Fruit fly (Drosophila melanogaster): Measurements from ENCODE around the gene Nrt.

Gene Nrt

DNA sequence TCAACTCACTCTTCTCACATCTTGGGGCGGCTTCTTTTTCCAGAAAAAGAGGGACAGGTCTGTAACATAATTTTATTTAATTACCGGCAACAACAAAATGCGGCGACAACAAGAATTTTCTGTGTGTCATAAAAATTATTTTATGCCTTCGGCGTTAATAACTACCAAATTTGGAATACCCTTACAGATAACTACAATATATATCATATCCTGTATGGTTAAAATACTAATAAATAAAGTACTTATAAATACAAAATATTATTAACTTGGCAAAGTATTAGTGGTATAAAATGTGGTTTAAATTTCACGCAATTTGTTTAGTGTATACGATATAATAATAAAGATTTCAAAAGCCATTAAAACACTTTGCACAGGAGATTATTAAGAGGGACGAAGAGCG is 15.1 kb upstream of the Nrt start:
- TF ChIP-seq Snoo (tag; optimal IDR thresholded peaks at IDR 0.05), result no peak
- TF ChIP-seq CG15710 (tag; optimal IDR thresholded peaks at IDR 0.05), result peak; percentile 28
- peak; percentile 11 for TF ChIP-seq CG17806 (tag; optimal IDR thresholded peaks at IDR 0.05)
- peak; percentile 2 for TF ChIP-seq CG8159 (tag; optimal IDR thresholded peaks at IDR 0.05)
- TF ChIP-seq CG9948 (tag; optimal IDR thresholded peaks at IDR 0.05), result peak; percentile 6
- no peak for TF ChIP-seq EcR (GFP tag; optimal IDR thresholded peaks at IDR 0.05)

DNA sequence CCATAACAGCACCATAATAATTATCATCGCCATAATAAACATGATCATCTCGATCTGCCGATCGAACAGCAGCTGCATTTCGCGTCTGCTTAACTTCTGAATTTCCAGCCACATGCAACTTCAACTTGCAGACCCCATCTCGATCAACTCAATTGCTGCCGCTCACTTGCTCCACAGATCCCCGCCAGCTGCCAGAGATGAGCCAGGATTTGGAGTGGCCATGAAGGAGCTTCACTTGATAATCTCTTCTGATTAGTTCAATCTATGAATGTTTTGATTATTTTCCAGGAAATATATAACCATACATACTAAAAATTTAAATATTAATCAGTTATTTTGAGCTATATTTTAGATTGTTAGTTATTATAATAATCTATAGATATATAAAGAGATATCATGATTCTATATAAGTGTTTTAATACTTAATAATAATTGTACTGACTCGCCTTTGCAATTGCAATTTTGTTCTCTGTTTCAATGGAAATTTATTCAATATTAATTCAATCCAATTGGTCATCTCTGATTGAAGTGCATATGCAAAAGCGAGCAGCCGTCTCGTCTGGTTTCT is 14.3 kb upstream of the Nrt start:
- TF ChIP-seq CG8159 (tag; optimal IDR thresholded peaks at IDR 0.05) (peak; percentile 68), CG9948 (tag; optimal IDR thresholded peaks at IDR 0.05) (peak; percentile 43), Pif1A (GFP tag; optimal IDR thresholded peaks at IDR 0.05) (no peak), fd96Ca (GFP tag; IDR thresholded peaks at IDR 0.05) (no peak), CG32121 (GFP tag; IDR thresholded peaks at IDR 0.05) (no peak), Pif1B (GFP tag; optimal IDR thresholded peaks at IDR 0.05) (peak; percentile 9), CG8301 (tag; optimal IDR thresholded peaks at IDR 0.05) (peak; percentile 47), D1 (tag; optimal IDR thresholded peaks at IDR 0.05) (peak; percentile 16), gl (tag; optimal IDR thresholded peaks at IDR 0.05) (no peak), CG15710 (tag; optimal IDR thresholded peaks at IDR 0.05) (peak; percentile 3), CG13204 (GFP tag; optimal IDR thresholded peaks at IDR 0.05) (no peak), Ets98B (GFP tag; IDR thresholded peaks at IDR 0.05) (no peak), rn (GFP tag; IDR thresholded peaks at IDR 0.05) (no peak), CG34367 (tag; optimal IDR thresholded peaks at IDR 0.05) (no peak), CG17806 (tag; optimal IDR thresholded peaks at IDR 0.05) (peak; percentile 31), CG12605 (GFP tag; IDR thresholded peaks at IDR 0.05) (no peak), CG10348 (GFP tag; IDR thresholded peaks at IDR 0.05) (no peak), CG4496 (GFP tag; IDR thresholded peaks at IDR 0.05) (peak; percentile 6; the same call in 1 of the 3 replicates), CG14655 (GFP tag; optimal IDR thresholded peaks at IDR 0.05) (peak; percentile 70), Snoo (tag; optimal IDR thresholded peaks at IDR 0.05) (no peak), EcR (GFP tag; optimal IDR thresholded peaks at IDR 0.05) (peak; percentile 22)

DNA sequence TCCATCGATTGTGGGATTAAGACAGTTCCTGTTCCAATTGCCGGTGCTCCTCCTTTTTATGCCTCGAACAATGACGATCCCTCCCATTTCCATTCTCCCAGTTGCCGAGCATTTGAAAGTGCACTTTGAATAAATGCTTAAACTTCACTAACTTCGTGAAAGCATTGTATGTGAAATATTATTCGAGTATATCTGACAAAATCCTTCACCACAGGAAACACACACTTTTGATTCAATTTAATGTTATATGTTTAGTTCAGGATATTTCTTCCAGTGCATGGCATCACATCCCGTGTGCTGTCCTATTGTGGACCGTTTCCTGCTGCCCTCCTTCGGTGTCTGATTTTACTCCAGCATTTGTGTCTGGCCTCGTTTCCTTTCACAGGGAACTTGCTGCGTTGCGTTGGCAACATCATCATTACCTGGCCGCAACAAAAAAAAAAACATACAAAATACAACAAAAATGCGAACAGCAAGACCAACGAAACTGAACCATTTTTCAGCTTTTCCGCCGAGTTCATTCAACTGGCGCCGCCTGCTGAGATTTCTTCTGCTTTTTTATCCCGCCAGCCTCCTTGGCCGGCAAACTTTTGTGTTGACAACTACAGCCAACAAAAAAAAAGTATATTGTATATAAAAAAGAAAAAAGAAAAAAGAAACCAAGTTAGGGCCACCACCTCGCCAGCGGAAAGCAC is 13.3 kb upstream of the Nrt start:
- TF ChIP-seq Ets98B (GFP tag; IDR thresholded peaks at IDR 0.05) (peak; percentile 78), CG8159 (tag; optimal IDR thresholded peaks at IDR 0.05) (peak; percentile 68), CG15710 (tag; optimal IDR thresholded peaks at IDR 0.05) (peak; percentile 63), CG4496 (GFP tag; IDR thresholded peaks at IDR 0.05) (peak; percentile 87), CG34367 (tag; optimal IDR thresholded peaks at IDR 0.05) (peak; percentile 69), CG12605 (GFP tag; IDR thresholded peaks at IDR 0.05) (peak; percentile 86), CG8301 (tag; optimal IDR thresholded peaks at IDR 0.05) (peak; percentile 90), CG17806 (tag; optimal IDR thresholded peaks at IDR 0.05) (peak; percentile 75), rn (GFP tag; IDR thresholded peaks at IDR 0.05) (peak; percentile 49; the same call in 1 of the 2 replicates), CG32121 (GFP tag; IDR thresholded peaks at IDR 0.05) (peak; percentile 60), fd96Ca (GFP tag; IDR thresholded peaks at IDR 0.05) (peak; percentile 73), gl (tag; optimal IDR thresholded peaks at IDR 0.05) (peak; percentile 62), Pif1A (GFP tag; optimal IDR thresholded peaks at IDR 0.05) (peak; percentile 80), CG10348 (GFP tag; IDR thresholded peaks at IDR 0.05) (no peak), EcR (GFP tag; optimal IDR thresholded peaks at IDR 0.05) (peak; percentile 86), CG13204 (GFP tag; optimal IDR thresholded peaks at IDR 0.05) (no peak), Pif1B (GFP tag; optimal IDR thresholded peaks at IDR 0.05) (peak; percentile 64), CG9948 (tag; optimal IDR thresholded peaks at IDR 0.05) (peak; percentile 83), D1 (tag; optimal IDR thresholded peaks at IDR 0.05) (peak; percentile 19), Snoo (tag; optimal IDR thresholded peaks at IDR 0.05) (peak; percentile 58), CG14655 (GFP tag; optimal IDR thresholded peaks at IDR 0.05) (peak; percentile 89)

DNA sequence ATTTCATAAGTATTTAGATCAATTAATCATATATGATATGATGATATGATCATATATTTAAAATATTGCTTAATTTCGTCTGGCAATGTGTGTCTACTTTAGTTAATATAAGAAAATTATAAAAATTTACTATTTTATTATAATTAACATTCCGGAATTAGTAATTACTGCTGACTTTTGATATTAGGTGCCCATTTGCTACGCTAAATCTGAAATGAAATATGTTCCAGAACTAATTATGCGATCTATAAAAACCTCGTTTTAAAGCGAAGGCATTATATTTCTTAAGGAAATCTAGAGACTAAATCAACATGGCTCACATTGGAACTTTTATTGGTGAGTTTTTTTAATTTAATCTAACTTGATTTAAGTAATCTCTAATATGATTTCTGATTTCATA is 10.7 kb upstream of the Nrt start, which contains the start of gene CG42852:
Gene CG42852, plus strand, starts transcription at position 301 of the 400 bp plus-strand sequence.
- TF ChIP-seq Snoo (tag; optimal IDR thresholded peaks at IDR 0.05), result no peak
- no peak for TF ChIP-seq CG9948 (tag; optimal IDR thresholded peaks at IDR 0.05)
- TF ChIP-seq fd96Ca (GFP tag; IDR thresholded peaks at IDR 0.05), result no peak
- no peak for TF ChIP-seq D1 (tag; optimal IDR thresholded peaks at IDR 0.05)
- TF ChIP-seq CG8301 (tag; optimal IDR thresholded peaks at IDR 0.05), result no peak
- TF ChIP-seq CG17806 (tag; optimal IDR thresholded peaks at IDR 0.05), result no peak
- TF ChIP-seq CG8159 (tag; optimal IDR thresholded peaks at IDR 0.05), result no peak
- no peak for TF ChIP-seq CG12605 (GFP tag; IDR thresholded peaks at IDR 0.05)
- TF ChIP-seq Pif1B (GFP tag; optimal IDR thresholded peaks at IDR 0.05), result no peak
- no peak for TF ChIP-seq gl (tag; optimal IDR thresholded peaks at IDR 0.05)
- no peak for TF ChIP-seq CG14655 (GFP tag; optimal IDR thresholded peaks at IDR 0.05)
- TF ChIP-seq CG34367 (tag; optimal IDR thresholded peaks at IDR 0.05), result no peak
- no peak for TF ChIP-seq CG32121 (GFP tag; IDR thresholded peaks at IDR 0.05)
- TF ChIP-seq CG4496 (GFP tag; IDR thresholded peaks at IDR 0.05), result no peak
- TF ChIP-seq rn (GFP tag; IDR thresholded peaks at IDR 0.05), result no peak
- no peak for TF ChIP-seq CG15710 (tag; optimal IDR thresholded peaks at IDR 0.05)

DNA sequence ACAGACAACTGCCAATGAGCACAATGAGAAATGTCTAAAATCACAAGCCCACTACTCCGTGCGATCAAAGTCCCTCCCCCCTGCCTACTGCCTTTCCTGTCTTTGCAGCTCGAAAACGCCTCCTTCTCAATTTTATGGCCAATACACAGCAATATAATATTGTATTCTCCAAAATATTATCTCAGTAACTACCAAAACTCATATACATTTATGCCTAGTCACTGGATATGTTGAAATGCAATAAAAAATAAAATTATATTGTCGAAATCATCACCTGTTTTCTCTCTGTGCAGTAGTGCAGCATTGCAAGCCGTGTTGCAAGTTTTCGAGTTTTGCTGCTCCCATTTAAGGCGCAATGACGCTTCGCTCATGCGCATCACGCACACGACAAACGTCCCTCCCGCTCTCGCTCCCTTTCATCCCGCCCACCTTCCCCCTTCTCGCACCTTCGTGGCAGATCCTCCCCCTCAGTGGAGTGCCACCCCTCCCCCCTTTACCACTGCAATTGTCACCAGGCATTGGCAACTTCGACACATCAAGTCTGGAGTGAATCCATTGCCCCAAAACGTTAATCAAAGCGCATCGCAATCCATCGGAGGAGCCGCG is 7.3 kb upstream of the Nrt start:
- TF ChIP-seq fd96Ca (GFP tag; IDR thresholded peaks at IDR 0.05) (peak; percentile 87), rn (GFP tag; IDR thresholded peaks at IDR 0.05) (peak; percentile 71), CG12605 (GFP tag; IDR thresholded peaks at IDR 0.05) (peak; percentile 84), CG4496 (GFP tag; IDR thresholded peaks at IDR 0.05) (peak; percentile 87), CG34367 (tag; optimal IDR thresholded peaks at IDR 0.05) (peak; percentile 79), CG15710 (tag; optimal IDR thresholded peaks at IDR 0.05) (peak; percentile 85), Ets98B (GFP tag; IDR thresholded peaks at IDR 0.05) (peak; percentile 88), CG14655 (GFP tag; optimal IDR thresholded peaks at IDR 0.05) (peak; percentile 91), gl (tag; optimal IDR thresholded peaks at IDR 0.05) (peak; percentile 82), CG9948 (tag; optimal IDR thresholded peaks at IDR 0.05) (peak; percentile 80), CG8159 (tag; optimal IDR thresholded peaks at IDR 0.05) (peak; percentile 84), CG17806 (tag; optimal IDR thresholded peaks at IDR 0.05) (peak; percentile 87), Snoo (tag; optimal IDR thresholded peaks at IDR 0.05) (peak; percentile 75), Pif1B (GFP tag; optimal IDR thresholded peaks at IDR 0.05) (peak; percentile 89), D1 (tag; optimal IDR thresholded peaks at IDR 0.05) (peak; percentile 65), Pif1A (GFP tag; optimal IDR thresholded peaks at IDR 0.05) (peak; percentile 92), CG10348 (GFP tag; IDR thresholded peaks at IDR 0.05) (no peak), EcR (GFP tag; optimal IDR thresholded peaks at IDR 0.05) (peak; percentile 34), CG8301 (tag; optimal IDR thresholded peaks at IDR 0.05) (peak; percentile 91), CG13204 (GFP tag; optimal IDR thresholded peaks at IDR 0.05) (peak; percentile 81), CG32121 (GFP tag; IDR thresholded peaks at IDR 0.05) (peak; percentile 80)
